Fruit fly (Drosophila melanogaster) whole organism: ENCODE measurements around the gene CG18213.

Experiments
- CG8478 ChIP-seq: fragments of >200 bp; optimal IDR thresholded peaks from 2 replicates; lab custom pipeline; 2018; ENCODE audit warnings: inconsistent platforms
- Dll ChIP-seq: fragments of >200 bp; optimal IDR thresholded peaks from 2 replicates; lab custom pipeline; 2017
- EcR ChIP-seq, 2 experiments: fragments of >200 bp; optimal IDR thresholded peaks; 2 replicates each; lab custom pipeline; 2017; ENCODE audit warnings: missing biosample characterization in 2 of 2, missing genetic modification characterization in 2 of 2, missing genetic modification reagents in 2 of 2
- pan ChIP-seq: fragments of >200 bp; optimal IDR thresholded peaks from 2 replicates; lab custom pipeline; 2017
- psq ChIP-seq: fragments of >200 bp; optimal IDR thresholded peaks from 2 replicates; lab custom pipeline; 2017
- usp ChIP-seq: fragments of >200 bp; optimal IDR thresholded peaks from 2 replicates; lab custom pipeline; 2017; ENCODE audit warnings: missing biosample characterization, missing genetic modification characterization, mixed read lengths

DNA sequence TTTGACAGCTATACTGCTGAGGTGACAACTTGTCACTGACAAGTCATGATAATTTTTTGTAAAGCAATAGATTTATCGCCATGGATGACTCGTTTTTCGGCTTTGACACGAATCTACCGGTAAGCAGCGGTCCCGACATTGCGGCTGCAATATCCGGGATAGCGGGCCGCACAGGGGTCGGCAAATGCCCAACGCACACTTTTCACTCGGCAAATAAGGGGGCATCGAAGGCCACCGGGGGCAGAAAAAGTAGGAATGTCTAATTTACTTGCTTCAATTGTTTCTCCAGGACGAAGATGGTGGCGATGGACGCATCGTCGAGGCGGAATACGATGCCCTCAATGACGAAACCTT lies 3.5 kb upstream of the CG18213 start:
- no peak for TF ChIP-seq psq
- no peak for TF ChIP-seq CG8478 (lab: Kevin White, UChicago)
- TF ChIP-seq pan (lab: Kevin White, UChicago) = no peak
- TF ChIP-seq usp (GFP tag; lab: Kevin White, UChicago) = no peak
- TF ChIP-seq Dll (lab: Kevin White, UChicago) = no peak
- no peak for TF ChIP-seq EcR (GFP tag; optimal IDR thresholded peaks at IDR 0.05; lab: Kevin White, UChicago)
